Worm (Caenorhabditis elegans): ENCODE data around the gene K04C1.2.

The K04C1.2 gene

ce11 chrX:14243345-14243961 lies 4.9 kb downstream of the K04C1.2 start, which contains the start of gene K04C1.3:
TSS of gene K04C1.3 (minus strand) at chrX:14243395.
- no peak for TF ChIP-seq ztf-1 (GFP tag; conservative IDR thresholded peaks at IDR 0.05)
- no peak for TF ChIP-seq nhr-23 (tag; optimal IDR thresholded peaks at IDR 0.05)
- no peak for TF ChIP-seq ZK546.5 (tag; optimal IDR thresholded peaks at IDR 0.05)
- TF ChIP-seq zag-1 (tag; optimal IDR thresholded peaks at IDR 0.05) = no peak
- no peak for TF ChIP-seq nhr-11 (tag; optimal IDR thresholded peaks at IDR 0.05)
- no peak for TF ChIP-seq blmp-1 (tag; optimal IDR thresholded peaks at IDR 0.05; ENCODE audit: insufficient read depth)
- TF ChIP-seq R02D3.7 (tag; optimal IDR thresholded peaks at IDR 0.05) = no peak
- TF ChIP-seq crh-2 (tag; optimal IDR thresholded peaks at IDR 0.05) = no peak
- TF ChIP-seq nhr-12 (tag; optimal IDR thresholded peaks at IDR 0.05) = no peak
- no peak for TF ChIP-seq lin-39 (tag; optimal IDR thresholded peaks at IDR 0.05)
- no peak for TF ChIP-seq nhr-21 (tag; optimal IDR thresholded peaks at IDR 0.05)
- no peak for TF ChIP-seq nhr-237 (tag; optimal IDR thresholded peaks at IDR 0.05)
- no peak for TF ChIP-seq mbf-1 (tag; optimal IDR thresholded peaks at IDR 0.05)
- no peak for TF ChIP-seq unc-55 (GFP tag; optimal IDR thresholded peaks at IDR 0.05)
- TF ChIP-seq sma-3 (GFP tag; optimal IDR thresholded peaks at IDR 0.05) = no peak
- TF ChIP-seq mab-5 (tag; optimal IDR thresholded peaks at IDR 0.05) = no peak
- TF ChIP-seq snpc-4 (tag; optimal IDR thresholded peaks at IDR 0.05) = no peak

ce11 chrX:14244493-14244892 lies 6.0 kb downstream of the K04C1.2 start:
- TF ChIP-seq Y55F3AM.14 (GFP tag; optimal IDR thresholded peaks at IDR 0.05) (no peak), lin-39 (tag; optimal IDR thresholded peaks at IDR 0.05) (no peak), nhr-129 (tag; optimal IDR thresholded peaks at IDR 0.05) (no peak), unc-55 (GFP tag; optimal IDR thresholded peaks at IDR 0.05) (peak; percentile 2), lin-13 (GFP tag; optimal IDR thresholded peaks at IDR 0.05) (peak; percentile 22), nhr-237 (tag; optimal IDR thresholded peaks at IDR 0.05) (no peak), ztf-4 (tag; optimal IDR thresholded peaks at IDR 0.05) (no peak), unc-62 (GFP tag; optimal IDR thresholded peaks at IDR 0.05) (no peak), ztf-11 (tag; optimal IDR thresholded peaks at IDR 0.05) (no peak), ceh-16 (tag; optimal IDR thresholded peaks at IDR 0.05) (no peak), dmd-4 (tag; optimal IDR thresholded peaks at IDR 0.05) (no peak), C34F6.9 (tag; optimal IDR thresholded peaks at IDR 0.05) (no peak)

- TF ChIP-seq nhr-6 (tag; optimal IDR thresholded peaks at IDR 0.05) = no peak
These were observed 8.0 kb downstream of the K04C1.2 start, which contains the start of gene mlc-6 for ce11 chrX:14246518-14246917. TSS of gene mlc-6 (minus strand) at chrX:14246618.

ce11 chrX:14247436-14248103 lies 9.1 kb downstream of the K04C1.2 start, which contains the start of gene K04C1.5:
TSS of gene K04C1.5 (plus strand) at chrX:14248053.
- TF ChIP-seq ama-1 (optimal IDR thresholded peaks at IDR 0.05) (no peak), unc-39 (tag; optimal IDR thresholded peaks at IDR 0.05) (no peak), mdl-1 (tag; optimal IDR thresholded peaks at IDR 0.05) (no peak), nhr-6 (tag; optimal IDR thresholded peaks at IDR 0.05) (no peak), elt-1 (tag; optimal IDR thresholded peaks at IDR 0.05) (no peak), unc-55 (GFP tag; optimal IDR thresholded peaks at IDR 0.05) (no peak), ztf-11 (tag; optimal IDR thresholded peaks at IDR 0.05) (no peak), nhr-23 (tag; optimal IDR thresholded peaks at IDR 0.05) (no peak), zag-1 (tag; optimal IDR thresholded peaks at IDR 0.05) (no peak), unc-62 (GFP tag; optimal IDR thresholded peaks at IDR 0.05) (no peak), ztf-4 (tag; optimal IDR thresholded peaks at IDR 0.05) (no peak), nhr-21 (tag; optimal IDR thresholded peaks at IDR 0.05) (no peak), mbf-1 (tag; optimal IDR thresholded peaks at IDR 0.05) (no peak), mab-5 (tag; optimal IDR thresholded peaks at IDR 0.05) (no peak)

- TF ChIP-seq sma-3 (GFP tag; optimal IDR thresholded peaks at IDR 0.05) (no peak), lsy-2 (tag; optimal IDR thresholded peaks at IDR 0.05) (no peak), R02D3.7 (tag; optimal IDR thresholded peaks at IDR 0.05) (no peak), dmd-4 (tag; optimal IDR thresholded peaks at IDR 0.05) (no peak), mdl-1 (tag; optimal IDR thresholded peaks at IDR 0.05) (no peak), mab-5 (tag; optimal IDR thresholded peaks at IDR 0.05) (no peak), nhr-21 (tag; optimal IDR thresholded peaks at IDR 0.05) (no peak), ceh-16 (tag; optimal IDR thresholded peaks at IDR 0.05) (no peak), ztf-4 (tag; optimal IDR thresholded peaks at IDR 0.05) (no peak), lin-39 (tag; optimal IDR thresholded peaks at IDR 0.05) (no peak), lin-11 (tag; optimal IDR thresholded peaks at IDR 0.05) (no peak), nhr-23 (tag; optimal IDR thresholded peaks at IDR 0.05) (no peak), gmeb-1 (tag; optimal IDR thresholded peaks at IDR 0.05) (no peak), nhr-237 (tag; optimal IDR thresholded peaks at IDR 0.05) (no peak), egl-27 (tag; optimal IDR thresholded peaks at IDR 0.05) (no peak), snpc-4 (tag; optimal IDR thresholded peaks at IDR 0.05) (no peak)
These were observed 13.5 kb downstream of the K04C1.2 start, which contains the start of gene E02H4.6 for ce11 chrX:14252042-14252441. TSS of gene E02H4.6 (minus strand) at chrX:14252142.

All from whole organism, L2 larva.